Worm (Caenorhabditis elegans): ENCODE data around the gene Y57E12AL.2.

DNA sequence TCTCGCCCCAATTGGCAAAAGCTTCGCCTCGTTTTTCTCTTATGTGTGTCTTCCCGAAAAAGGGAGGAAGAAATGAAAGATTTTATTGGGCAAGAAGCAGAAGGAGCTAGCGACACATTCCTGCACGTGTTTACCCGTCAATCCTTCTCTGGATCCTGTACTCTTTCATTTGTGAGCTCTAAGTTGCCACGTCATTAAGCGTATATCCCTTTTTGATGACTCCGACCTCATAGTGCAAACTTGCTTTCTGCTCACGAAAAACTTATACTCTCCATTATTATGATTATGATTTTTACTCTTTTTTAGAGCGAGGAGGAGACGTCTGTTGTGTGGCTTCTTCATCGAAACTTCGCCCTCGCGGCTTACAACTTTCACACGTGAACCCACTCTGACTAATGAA lies 14.4 kb downstream of the Y57E12AL.2 start, which contains the start of gene F27B10.1:
- TF ChIP-seq ama-1 (optimal IDR thresholded peaks at IDR 0.05) (no peak), hmg-4 (GFP tag; optimal IDR thresholded peaks at IDR 0.05) (no peak), hnd-1 (tag; optimal IDR thresholded peaks at IDR 0.05) (no peak), ceh-13 (GFP tag; optimal IDR thresholded peaks at IDR 0.05) (no peak), B0310.2 (tag; optimal IDR thresholded peaks at IDR 0.05) (no peak), flt-1 (GFP tag; IDR thresholded peaks at IDR 0.05) (no peak), scrt-1 (GFP tag; IDR thresholded peaks at IDR 0.05) (no peak), F13C5.2 (tag; optimal IDR thresholded peaks at IDR 0.05) (no peak), sea-1 (GFP tag; conservative IDR thresholded peaks at IDR 0.05) (no peak), hmbx-1 (tag; optimal IDR thresholded peaks at IDR 0.05) (no peak), tbx-37 (GFP tag; conservative IDR thresholded peaks at IDR 0.05) (no peak)
